Worm (Caenorhabditis elegans): ENCODE results near the gene nhr-135.

- TF ChIP-seq mcd-1 (GFP tag; IDR thresholded peaks at IDR 0.05) = no peak
- no peak for TF ChIP-seq unc-62 (GFP tag; optimal IDR thresholded peaks at IDR 0.05)
- no peak for TF ChIP-seq ama-1 (optimal IDR thresholded peaks at IDR 0.05)
- no peak for TF ChIP-seq ama-1 (GFP tag; optimal IDR thresholded peaks at IDR 0.05)
- TF ChIP-seq egrh-3 (GFP tag; IDR thresholded peaks at IDR 0.05) = no peak
- no peak for TF ChIP-seq lin-40 (tag; optimal IDR thresholded peaks at IDR 0.05)
- TF ChIP-seq Y53G8AR.9 (GFP tag; conservative IDR thresholded peaks at IDR 0.05) = no peak
- TF ChIP-seq C06A6.2 (GFP tag; conservative IDR thresholded peaks at IDR 0.05) = no peak
- TF ChIP-seq attf-5 (GFP tag; optimal IDR thresholded peaks at IDR 0.05) = no peak
- TF ChIP-seq Y95B8A.8 (GFP tag; IDR thresholded peaks at IDR 0.05) = no peak
Measured at ce11 chrV:7050153-7050552, 43.4 kb downstream of the nhr-135 start.

Data from whole organism, young adult.